Fruit fly (Drosophila melanogaster): ENCODE data around the gene CG10077.

CG10077 gene

dm6 chr3L:6988942-6989569, 33.4 kb upstream of the CG10077 start (continued):
- peak; percentile 89 for TF ChIP-seq CG6276 (GFP tag; optimal IDR thresholded peaks at IDR 0.05)
- TF ChIP-seq Ets96B (tag; optimal IDR thresholded peaks at IDR 0.05) = peak; percentile 81
- peak; percentile 80 for TF ChIP-seq CG8632 (GFP tag; optimal IDR thresholded peaks at IDR 0.05)
- TF ChIP-seq Eip78C (GFP tag) = peak; percentile 95
- TF ChIP-seq CG6854 (GFP tag; optimal IDR thresholded peaks at IDR 0.05) = peak; percentile 3
- peak; percentile 68 for TF ChIP-seq eg (GFP tag; IDR thresholded peaks at IDR 0.05)
- TF ChIP-seq Smox (GFP tag; optimal IDR thresholded peaks at IDR 0.05) = peak; percentile 48
- TF ChIP-seq achi (GFP tag; optimal IDR thresholded peaks at IDR 0.05) = peak; percentile 72
- peak; percentile 51 for TF ChIP-seq Met (GFP tag; optimal IDR thresholded peaks at IDR 0.05)
- no peak for TF ChIP-seq fd85E (GFP tag; optimal IDR thresholded peaks at IDR 0.05)
- no peak for TF ChIP-seq vri (GFP tag; optimal IDR thresholded peaks at IDR 0.05)
- TF ChIP-seq CG3919 (GFP tag; optimal IDR thresholded peaks at IDR 0.05) = peak; percentile 87
- TF ChIP-seq acj6 (GFP tag; optimal IDR thresholded peaks at IDR 0.05) = peak; percentile 70
- TF ChIP-seq lz (GFP tag; optimal IDR thresholded peaks at IDR 0.05) = peak; percentile 69
- TF ChIP-seq Lpt (GFP tag; optimal IDR thresholded peaks at IDR 0.05) = peak; percentile 77
- TF ChIP-seq dac (GFP tag; optimal IDR thresholded peaks at IDR 0.05) = peak; percentile 61
- peak; percentile 71 for TF ChIP-seq CG8319 (GFP tag; optimal IDR thresholded peaks at IDR 0.05)
- TF ChIP-seq Blimp-1 (GFP tag; optimal IDR thresholded peaks at IDR 0.05) = peak; percentile 63
- peak; percentile 61 to 83 for TF ChIP-seq ss (GFP tag; optimal IDR thresholded peaks at IDR 0.05)
- peak; percentile 73 for TF ChIP-seq CG8119 (GFP tag; IDR thresholded peaks at IDR 0.05)
- peak; percentile 38; the same call in 1 of the 2 replicates for TF ChIP-seq CG11294 (GFP tag; IDR thresholded peaks at IDR 0.05)
- peak; percentile 61 for TF ChIP-seq dsx (GFP tag; optimal IDR thresholded peaks at IDR 0.05; ENCODE audit: poor library complexity, severe bottlenecking)
- peak; percentile 89 for TF ChIP-seq CG32006 (GFP tag; optimal IDR thresholded peaks at IDR 0.05)

- no peak for TF ChIP-seq Hr39 (GFP tag; optimal IDR thresholded peaks at IDR 0.05)
- TF ChIP-seq vri (GFP tag; optimal IDR thresholded peaks at IDR 0.05) = no peak
- no peak for TF ChIP-seq topi (GFP tag; optimal IDR thresholded peaks at IDR 0.05)
- TF ChIP-seq cyc (GFP tag; optimal IDR thresholded peaks at IDR 0.05) = no peak
- no peak for TF ChIP-seq fd85E (GFP tag; optimal IDR thresholded peaks at IDR 0.05)
- no peak for TF ChIP-seq CG6854 (GFP tag; optimal IDR thresholded peaks at IDR 0.05)
- no peak for TF ChIP-seq Sox15 (GFP tag; optimal IDR thresholded peaks at IDR 0.05)
- TF ChIP-seq esn (GFP tag; optimal IDR thresholded peaks at IDR 0.05) = no peak
- no peak for TF ChIP-seq lz (GFP tag; optimal IDR thresholded peaks at IDR 0.05)
- no peak for TF ChIP-seq CG10631 (GFP tag; optimal IDR thresholded peaks at IDR 0.05)
- no peak for TF ChIP-seq Gug (GFP tag; IDR thresholded peaks at IDR 0.05)
- TF ChIP-seq fd59A (GFP tag; optimal IDR thresholded peaks at IDR 0.05) = no peak
- no peak for TF ChIP-seq Eip78C (GFP tag)
- TF ChIP-seq CG6163 (GFP tag; IDR thresholded peaks at IDR 0.05) = no peak
- no peak for TF ChIP-seq Ets96B (tag; optimal IDR thresholded peaks at IDR 0.05)
- TF ChIP-seq dsx (GFP tag; optimal IDR thresholded peaks at IDR 0.05; ENCODE audit: poor library complexity, severe bottlenecking) = no peak
- no peak for TF ChIP-seq CG11762 (GFP tag; optimal IDR thresholded peaks at IDR 0.05; ENCODE audit: insufficient read depth)
- no peak for TF ChIP-seq CG16779 (tag; optimal IDR thresholded peaks at IDR 0.05)
- no peak for TF ChIP-seq spab (GFP tag; optimal IDR thresholded peaks at IDR 0.05)
- TF ChIP-seq CG4318 (GFP tag; optimal IDR thresholded peaks at IDR 0.05) = no peak
Measured at dm6 chr3L:6984486-6984885, 28.8 kb upstream of the CG10077 start, which contains the start of the genes CG32388 and CG43439. CG32388 (minus strand) TSS chr3L:6984586. CG43439 (minus strand) TSS chr3L:6984586.

dm6 chr3L:6981823-6982222, 26.1 kb upstream of the CG10077 start:
- TF ChIP-seq Eip78C (GFP tag) = peak; percentile 30
- TF ChIP-seq dac (GFP tag; optimal IDR thresholded peaks at IDR 0.05) = no peak
- TF ChIP-seq fd85E (GFP tag; optimal IDR thresholded peaks at IDR 0.05) = no peak
- TF ChIP-seq Hr38 (GFP tag; optimal IDR thresholded peaks at IDR 0.05) = no peak
- no peak for TF ChIP-seq Hr39 (GFP tag; optimal IDR thresholded peaks at IDR 0.05)
- TF ChIP-seq svp (GFP tag) = peak; percentile 28
- no peak for TF ChIP-seq eg (GFP tag; IDR thresholded peaks at IDR 0.05)
- peak; percentile 23 for TF ChIP-seq achi (GFP tag; optimal IDR thresholded peaks at IDR 0.05)
- peak; percentile 27 for TF ChIP-seq CG32006 (GFP tag; optimal IDR thresholded peaks at IDR 0.05)
- TF ChIP-seq spab (GFP tag; optimal IDR thresholded peaks at IDR 0.05) = no peak
- peak; percentile 22; the same call in 1 of the 2 replicates for TF ChIP-seq CG15336 (GFP tag; IDR thresholded peaks at IDR 0.05)

All from whole organism, prepupa.